Fruit fly (Drosophila melanogaster) Kc167 (cell line): ENCODE results near the gene Ssk.

ENCODE experiments used
- Myc ChIP-seq: fragments of >200 bp; optimal IDR thresholded peaks from 2 replicates; lab custom pipeline; 2017; ENCODE audit warnings: missing external identifiers
- Sin3A ChIP-seq: fragments of >200 bp; optimal IDR thresholded peaks from 2 replicates; lab custom pipeline; 2018; ENCODE audit warnings: missing external identifiers
- h ChIP-seq: fragments of >200 bp; optimal IDR thresholded peaks from 3 replicates; lab custom pipeline; 2018; ENCODE audit warnings: missing external identifiers
- insv ChIP-seq: fragments of >200 bp; optimal IDR thresholded peaks from 3 replicates; lab custom pipeline; 2018; ENCODE audit warnings: missing external identifiers
- psq ChIP-seq: fragments of >200 bp; optimal IDR thresholded peaks from 2 replicates; lab custom pipeline; 2017; ENCODE audit warnings: missing external identifiers
- ttk ChIP-seq: sonication (Bioruptor generic); optimal IDR thresholded peaks from 2 replicates; lab custom pipeline; 2017; ENCODE audit warnings: missing external identifiers

DNA sequence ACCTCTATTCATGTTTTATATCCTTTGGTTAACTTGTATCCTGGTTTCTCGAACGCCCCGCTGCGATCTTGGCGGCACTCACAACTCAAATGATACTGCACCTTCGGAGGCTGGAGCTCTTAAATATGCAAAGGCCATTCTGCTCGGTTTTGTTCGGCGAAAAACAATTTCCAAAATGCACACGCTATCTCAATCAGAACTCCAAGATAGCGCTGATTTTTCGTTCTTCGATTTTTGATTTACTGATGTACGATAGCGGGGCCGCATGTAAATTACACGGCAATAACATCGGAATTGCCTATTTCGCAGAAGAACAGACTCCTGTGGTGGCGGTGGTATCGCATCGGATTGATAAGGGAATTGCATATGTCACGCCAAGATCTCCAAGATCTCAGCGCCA is 23.7 kb downstream of the Ssk start, which contains the start of gene CG7017:
- TF ChIP-seq ttk (no peak), psq (lab: Kevin White, UChicago) (no peak), Sin3A (lab: Kevin White, UChicago) (no peak), h (lab: Kevin White, UChicago) (no peak), insv (lab: Kevin White, UChicago) (no peak), Myc (lab: Kevin White, UChicago) (no peak)
